Fruit fly (Drosophila melanogaster) whole organism, embryonic: ENCODE results near the gene CG18596.

Experiments
- Asciz ChIP-seq: fragments of 200-800 bp; sonication (Bioruptor generic); optimal IDR thresholded peaks from 2 replicates; lab custom pipeline; 2017; ENCODE audit warnings: missing biosample characterization, mild to moderate bottlenecking, missing genetic modification characterization, missing genetic modification reagents
- Bdp1 ChIP-seq: fragments of 200-800 bp; sonication (Bioruptor generic); optimal IDR thresholded peaks from 3 replicates; lab custom pipeline; 2016; ENCODE audit warnings: missing biosample characterization, missing genetic modification characterization
- Bgb ChIP-seq: fragments of 200-800 bp; sonication (Bioruptor generic); IDR thresholded peaks from 2 replicates; pipeline ENCODE4 v1.3.6; 2022; ENCODE audit warnings: missing biosample characterization, missing genetic modification characterization; ENCODE audit not compliant: partially characterized antibody
- BtbVII ChIP-seq: fragments of 200-800 bp; sonication (Bioruptor generic); optimal IDR thresholded peaks from 3 replicates; lab custom pipeline; 2017; ENCODE audit warnings: missing biosample characterization, mild to moderate bottlenecking, missing genetic modification characterization
- Bteb2 ChIP-seq: fragments of 200-800 bp; sonication (Bioruptor generic); optimal IDR thresholded peaks from 2 replicates; lab custom pipeline; 2016; ENCODE audit warnings: missing biosample characterization, missing genetic modification characterization
- CG10209 ChIP-seq: fragments of 200-800 bp; sonication (Bioruptor generic); optimal IDR thresholded peaks from 3 replicates; lab custom pipeline; 2017; ENCODE audit warnings: missing biosample characterization, mild to moderate bottlenecking, missing genetic modification characterization, missing genetic modification reagents
- CG10565 ChIP-seq: fragments of 200-800 bp; sonication (Bioruptor generic); optimal IDR thresholded peaks from 3 replicates; lab custom pipeline; 2016; ENCODE audit warnings: missing biosample characterization, mild to moderate bottlenecking, missing genetic modification characterization
- CG11085 ChIP-seq: fragments of 200-800 bp; sonication (Bioruptor generic); IDR thresholded peaks from 2 replicates; pipeline ENCODE4 v1.3.6; 2022; ENCODE audit warnings: missing biosample characterization, missing genetic modification characterization
- CG15479 ChIP-seq: fragments of 200-800 bp; sonication (Bioruptor generic); optimal IDR thresholded peaks from 3 replicates; lab custom pipeline; 2019; ENCODE audit warnings: missing biosample characterization, mild to moderate bottlenecking, missing genetic modification characterization, moderate library complexity
- CG17328 ChIP-seq: fragments of 200-800 bp; sonication (Bioruptor generic); IDR thresholded peaks from 2 replicates; pipeline ENCODE4 v1.3.6; 2022; ENCODE audit warnings: missing biosample characterization, missing genetic modification characterization
- CG2875 ChIP-seq: fragments of 200-800 bp; sonication (Bioruptor generic); optimal IDR thresholded peaks from 2 replicates; lab custom pipeline; 2017; ENCODE audit warnings: missing biosample characterization, mild to moderate bottlenecking, missing genetic modification characterization, missing genetic modification reagents
- CG32772 ChIP-seq: fragments of 200-800 bp; sonication (Bioruptor generic); IDR thresholded peaks from 2 replicates; pipeline ENCODE4 v1.3.6; 2022; ENCODE audit warnings: missing biosample characterization, missing genetic modification characterization
- CG34376 ChIP-seq: fragments of 200-800 bp; sonication (Bioruptor generic); optimal IDR thresholded peaks from 2 replicates; lab custom pipeline; 2018; ENCODE audit warnings: missing biosample characterization, mild to moderate bottlenecking, missing genetic modification characterization
- CG4730 ChIP-seq: fragments of 200-800 bp; sonication (Bioruptor generic); IDR thresholded peaks from 2 replicates; pipeline ENCODE4 v1.3.6; 2022; ENCODE audit warnings: missing biosample characterization, missing genetic modification characterization
- CG6854 ChIP-seq: fragments of 200-800 bp; sonication (Bioruptor generic); optimal IDR thresholded peaks from 3 replicates; lab custom pipeline; 2017; ENCODE audit warnings: missing biosample characterization, mild to moderate bottlenecking, missing genetic modification characterization
- CG7372 ChIP-seq: fragments of 200-800 bp; sonication (Bioruptor generic); IDR thresholded peaks from 2 replicates; pipeline ENCODE4 v1.3.6; 2022; ENCODE audit warnings: missing biosample characterization, missing genetic modification characterization
- CG7839 ChIP-seq: fragments of 200-800 bp; sonication (Bioruptor generic); optimal IDR thresholded peaks from 3 replicates; lab custom pipeline; 2018; ENCODE audit warnings: missing biosample characterization, mild to moderate bottlenecking, missing genetic modification characterization, moderate library complexity
- CG7928 ChIP-seq: fragments of 200-800 bp; sonication (Bioruptor generic); optimal IDR thresholded peaks from 2 replicates; lab custom pipeline; 2017; ENCODE audit warnings: missing biosample characterization, mild to moderate bottlenecking, missing genetic modification characterization
- CG8944 ChIP-seq: fragments of 200-800 bp; sonication (Bioruptor generic); optimal IDR thresholded peaks from 3 replicates; lab custom pipeline; 2016; ENCODE audit warnings: missing biosample characterization, missing genetic modification characterization
- D19B ChIP-seq: fragments of 200-800 bp; sonication (Bioruptor generic); optimal IDR thresholded peaks from 2 replicates; lab custom pipeline; 2017; ENCODE audit warnings: missing biosample characterization, mild to moderate bottlenecking, missing genetic modification characterization
- Dbx ChIP-seq: fragments of 200-800 bp; sonication (Bioruptor generic); IDR thresholded peaks from 3 replicates; pipeline ENCODE4 v1.3.6; 2022; ENCODE audit warnings: missing biosample characterization, missing genetic modification characterization
- Fer1 ChIP-seq: fragments of 200-800 bp; sonication (Bioruptor generic); optimal IDR thresholded peaks from 2 replicates; lab custom pipeline; 2017; ENCODE audit warnings: missing biosample characterization, mild to moderate bottlenecking, missing genetic modification characterization
- Hand ChIP-seq: fragments of 200-800 bp; sonication (Bioruptor generic); optimal IDR thresholded peaks from 2 replicates; lab custom pipeline; 2017; ENCODE audit warnings: mild to moderate bottlenecking, missing biosample characterization, missing genetic modification reagents, missing genetic modification characterization
- Hmx ChIP-seq: fragments of 200-800 bp; sonication (Bioruptor generic); optimal IDR thresholded peaks from 2 replicates; lab custom pipeline; 2016; ENCODE audit warnings: missing biosample characterization, missing genetic modification characterization
- Hr51 ChIP-seq, 2 experiments: fragments of 200-800 bp; sonication (Bioruptor generic); optimal IDR thresholded peaks; 2 replicates in 1 of 2; 3 replicates in 1 of 2; lab custom pipeline; 2016 to 2018; ENCODE audit warnings: missing biosample characterization in 2 of 2, missing genetic modification characterization in 2 of 2, mild to moderate bottlenecking in 1 of 2, moderate library complexity in 1 of 2
- Med ChIP-seq: fragments of 200-800 bp; sonication (Bioruptor generic); peaks from one replicate; lab custom pipeline; 2016; ENCODE audit warnings: missing biosample characterization, missing genetic modification characterization, mild to moderate bottlenecking, inconsistent platforms, moderate library complexity
- Sin3A ChIP-seq: fragments of >200 bp; optimal IDR thresholded peaks from 2 replicates; lab custom pipeline; 2018
- Ssrp ChIP-seq: fragments of 200-800 bp; sonication (Bioruptor generic); optimal IDR thresholded peaks from 2 replicates; lab custom pipeline; 2018; ENCODE audit warnings: missing biosample characterization, mild to moderate bottlenecking, missing genetic modification characterization, moderate library complexity
- Vsx1 ChIP-seq: fragments of 200-800 bp; sonication (Bioruptor generic); optimal IDR thresholded peaks from 2 replicates; lab custom pipeline; 2017; ENCODE audit warnings: missing biosample characterization, mild to moderate bottlenecking, missing genetic modification characterization, missing genetic modification reagents
- bab2 ChIP-seq: fragments of 200-800 bp; sonication (Bioruptor generic); optimal IDR thresholded peaks from 2 replicates; lab custom pipeline; 2016; ENCODE audit warnings: missing biosample characterization, missing genetic modification characterization
- br ChIP-seq: fragments of >200 bp; optimal IDR thresholded peaks from 2 replicates; lab custom pipeline; 2017
- bsh ChIP-seq, 2 experiments: fragments of 200-800 bp; sonication (Bioruptor generic); optimal IDR thresholded peaks; 2 replicates each; lab custom pipeline; 2017 to 2018; ENCODE audit warnings: mild to moderate bottlenecking in 2 of 2, missing biosample characterization in 2 of 2, missing genetic modification characterization in 2 of 2, moderate library complexity in 1 of 2
- dmrt11E ChIP-seq: fragments of 200-800 bp; sonication (Bioruptor generic); optimal IDR thresholded peaks from 3 replicates; lab custom pipeline; 2018; ENCODE audit warnings: missing biosample characterization, mild to moderate bottlenecking, missing genetic modification characterization, moderate library complexity
- fd96Cb ChIP-seq: fragments of 200-800 bp; sonication (Bioruptor generic); optimal IDR thresholded peaks from 2 replicates; lab custom pipeline; 2018; ENCODE audit warnings: missing biosample characterization, mild to moderate bottlenecking, missing genetic modification characterization, moderate library complexity
- ftz-f1 ChIP-seq: fragments of 200-800 bp; sonication (Bioruptor generic); optimal IDR thresholded peaks from 2 replicates; lab custom pipeline; 2016; ENCODE audit warnings: missing biosample characterization, missing genetic modification characterization
- ind ChIP-seq: fragments of 200-800 bp; sonication (Bioruptor generic); optimal IDR thresholded peaks from 3 replicates; lab custom pipeline; 2016; ENCODE audit warnings: missing biosample characterization, missing genetic modification characterization
- jigr1 ChIP-seq: fragments of 200-800 bp; sonication (Bioruptor generic); IDR thresholded peaks from 3 replicates; pipeline ENCODE4 v1.3.6; 2022; ENCODE audit warnings: missing biosample characterization, missing genetic modification characterization
- org-1 ChIP-seq: fragments of 200-800 bp; sonication (Bioruptor generic); optimal IDR thresholded peaks from 2 replicates; lab custom pipeline; 2017; ENCODE audit warnings: missing biosample characterization, missing genetic modification characterization
- pfk ChIP-seq: fragments of 200-800 bp; sonication (Bioruptor generic); optimal IDR thresholded peaks from 2 replicates; lab custom pipeline; 2018; ENCODE audit warnings: missing biosample characterization, mild to moderate bottlenecking, missing genetic modification characterization, moderate library complexity
- pho ChIP-seq: fragments of 200-800 bp; sonication (Bioruptor generic); optimal IDR thresholded peaks from 2 replicates; lab custom pipeline; 2016; ENCODE audit warnings: missing biosample characterization, missing genetic modification characterization
- pros ChIP-seq: fragments of 200-800 bp; sonication (Bioruptor generic); optimal IDR thresholded peaks from 3 replicates; lab custom pipeline; 2019; ENCODE audit warnings: missing biosample characterization, mild to moderate bottlenecking, missing genetic modification characterization, moderate library complexity
- scrt ChIP-seq: fragments of 200-800 bp; sonication (Bioruptor generic); optimal IDR thresholded peaks from 2 replicates; lab custom pipeline; 2018; ENCODE audit warnings: missing biosample characterization, mild to moderate bottlenecking, missing genetic modification characterization, moderate library complexity
- sens ChIP-seq: fragments of 200-800 bp; sonication (Bioruptor generic); peaks from one replicate; lab custom pipeline; 2016; ENCODE audit warnings: missing biosample characterization, missing genetic modification characterization
- slp2 ChIP-seq: fragments of 200-800 bp; sonication (Bioruptor generic); optimal IDR thresholded peaks from 2 replicates; lab custom pipeline; 2016; ENCODE audit warnings: missing biosample characterization, missing genetic modification characterization
- sna ChIP-seq: fragments of 200-800 bp; sonication (Bioruptor generic); IDR thresholded peaks from 2 replicates; pipeline ENCODE4 v1.3.6; 2022; ENCODE audit warnings: missing biosample characterization, missing genetic modification characterization; ENCODE audit not compliant: partially characterized antibody
- stc ChIP-seq: fragments of 200-800 bp; sonication (Bioruptor generic); IDR thresholded peaks from 2 replicates; pipeline ENCODE4 v1.3.6; 2022; ENCODE audit warnings: missing biosample characterization, missing genetic modification characterization
- toy ChIP-seq: fragments of 200-800 bp; sonication (Bioruptor generic); IDR thresholded peaks from 2 replicates; pipeline ENCODE4 v1.3.6; 2022; ENCODE audit warnings: missing biosample characterization, missing genetic modification characterization
- wdn ChIP-seq: fragments of 200-800 bp; sonication (Bioruptor generic); IDR thresholded peaks from 2 replicates; pipeline ENCODE4 v1.3.6; 2022; ENCODE audit warnings: missing biosample characterization, missing genetic modification characterization
- z ChIP-seq: fragments of 200-800 bp; sonication (Bioruptor generic); IDR thresholded peaks from 3 replicates; pipeline ENCODE4 v1.3.6; 2022; ENCODE audit warnings: missing biosample characterization, missing genetic modification characterization

CG18596 gene

dm6 chr3R:22356464-22357410 lies 19.0 kb upstream of the CG18596 start, which contains the start of gene Sar1 (continued):
- TF ChIP-seq sna (GFP tag; lab: Robert Waterston, UW) = peak; percentile 95
- TF ChIP-seq BtbVII (GFP tag; lab: Kevin White, UChicago) = no peak
- no peak for TF ChIP-seq org-1 (GFP tag; lab: Kevin White, UChicago)
- peak; percentile 74; the same call in 2 of the 3 replicates for TF ChIP-seq Dbx
- no peak for TF ChIP-seq Hand
- TF ChIP-seq CG7928 (GFP tag; lab: Kevin White, UChicago) = peak; percentile 97
- no peak for TF ChIP-seq jigr1
- no peak for TF ChIP-seq pfk (GFP tag; lab: Kevin White, UChicago)
- TF ChIP-seq Hmx (GFP tag; lab: Kevin White, UChicago) = no peak
- peak; percentile 97 for TF ChIP-seq Bgb (GFP tag; lab: Robert Waterston, UW)
- TF ChIP-seq Bdp1 (GFP tag; lab: Kevin White, UChicago) = no peak
- TF ChIP-seq fd96Cb (tag; lab: Kevin White, UChicago) = no peak
- peak; percentile 72 for TF ChIP-seq pho (GFP tag; lab: Kevin White, UChicago)
- no peak for TF ChIP-seq wdn (GFP tag; lab: Robert Waterston, UW)
- no peak for TF ChIP-seq CG10209 (GFP tag; lab: Kevin White, UChicago)
- no peak for TF ChIP-seq toy (GFP tag; lab: Robert Waterston, UW)
- TF ChIP-seq CG2875 (GFP tag; lab: Kevin White, UChicago) = no peak
- peak; percentile 55 for TF ChIP-seq CG32772
- peak; percentile 23 for TF ChIP-seq Bteb2 (GFP tag; lab: Kevin White, UChicago)
- TF ChIP-seq z (GFP tag; lab: Robert Waterston, UW) = no peak; the same call in 2 of the 3 replicates
- no peak for TF ChIP-seq CG10565 (GFP tag; lab: Kevin White, UChicago)
- no peak for TF ChIP-seq bab2 (GFP tag; lab: Kevin White, UChicago)
- TF ChIP-seq CG4730 (GFP tag; lab: Robert Waterston, UW) = no peak
- TF ChIP-seq dmrt11E = peak; percentile 5
- peak; percentile 24 for TF ChIP-seq Vsx1 (GFP tag; lab: Kevin White, UChicago)
- TF ChIP-seq D19B (GFP tag; lab: Kevin White, UChicago) = no peak
- TF ChIP-seq ind (GFP tag; lab: Kevin White, UChicago) = no peak
- no peak for TF ChIP-seq br (lab: Kevin White, UChicago)
- no peak for TF ChIP-seq Ssrp
- TF ChIP-seq CG15479 (GFP tag; lab: Kevin White, UChicago) = no peak
- peak; percentile 82 for TF ChIP-seq sens (GFP tag; lab: Kevin White, UChicago)
- TF ChIP-seq scrt (GFP tag; lab: Kevin White, UChicago) = no peak
- TF ChIP-seq slp2 (GFP tag; lab: Kevin White, UChicago) = peak; percentile 3
- TF ChIP-seq Hr51 (GFP tag; optimal IDR thresholded peaks at IDR 0.05; lab: Kevin White, UChicago) = peak in 1 of 2 experiments; percentile 32
- TF ChIP-seq CG7839 (tag; lab: Kevin White, UChicago) = peak; percentile 24
- peak; percentile 81 for TF ChIP-seq Sin3A (lab: Kevin White, UChicago)
- no peak for TF ChIP-seq bsh (GFP tag; optimal IDR thresholded peaks at IDR 0.05; lab: Kevin White, UChicago)
- TF ChIP-seq Asciz (GFP tag; lab: Kevin White, UChicago) = no peak
- peak; percentile 20 for TF ChIP-seq CG34376
- TF ChIP-seq CG6854 (GFP tag; lab: Kevin White, UChicago) = peak; percentile 39
- TF ChIP-seq ftz-f1 (GFP tag; lab: Kevin White, UChicago) = peak; percentile 81
- TF ChIP-seq CG17328 = no peak
- TF ChIP-seq pros (GFP tag; lab: Kevin White, UChicago) = no peak
- TF ChIP-seq Med = peak; percentile 90
- peak; percentile 43 for TF ChIP-seq CG8944 (GFP tag; lab: Kevin White, UChicago)
- TF ChIP-seq CG11085 (GFP tag; lab: Robert Waterston, UW) = no peak
- no peak for TF ChIP-seq CG7372 (GFP tag; lab: Robert Waterston, UW)
- no peak for TF ChIP-seq Fer1 (GFP tag; lab: Kevin White, UChicago)
- no peak for TF ChIP-seq stc (GFP tag; lab: Robert Waterston, UW)
